Worm (Caenorhabditis elegans): ENCODE results near the gene srbc-21.

Gene srbc-21

DNA sequence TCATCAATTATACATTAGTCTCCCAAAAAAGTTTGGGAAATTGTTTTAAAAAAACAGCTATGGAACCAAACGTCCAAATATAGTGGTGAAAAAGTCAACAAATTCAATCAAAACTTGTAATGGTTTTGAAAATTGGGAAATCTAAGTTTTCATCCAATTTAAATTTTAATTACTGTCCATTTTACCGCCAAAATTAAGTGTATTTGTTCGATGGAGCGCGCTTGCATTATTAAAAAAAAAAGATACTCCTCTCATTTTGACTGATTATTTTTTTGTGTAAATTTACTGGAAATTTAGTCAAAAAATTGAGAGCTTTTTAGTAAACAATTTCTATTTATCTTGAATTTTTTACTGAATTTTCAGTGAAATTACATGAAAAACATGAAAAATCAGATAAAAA is 19.1 kb downstream of the srbc-21 start:
- TF ChIP-seq W03F9.2 (tag; optimal IDR thresholded peaks at IDR 0.05) (no peak), him-1 (tag; optimal IDR thresholded peaks at IDR 0.05) (no peak), dao-5 (tag; optimal IDR thresholded peaks at IDR 0.05) (no peak)

- no peak for TF ChIP-seq him-1 (tag; optimal IDR thresholded peaks at IDR 0.05)
- no peak for TF ChIP-seq dao-5 (tag; optimal IDR thresholded peaks at IDR 0.05)
- TF ChIP-seq W03F9.2 (tag; optimal IDR thresholded peaks at IDR 0.05) = no peak
Observed at ce11 chrV:2175242-2175641, 19.9 kb downstream of the srbc-21 start, which contains the start of gene C45H4.18. Gene C45H4.18 (plus strand): TSS chrV:2175542.

DNA sequence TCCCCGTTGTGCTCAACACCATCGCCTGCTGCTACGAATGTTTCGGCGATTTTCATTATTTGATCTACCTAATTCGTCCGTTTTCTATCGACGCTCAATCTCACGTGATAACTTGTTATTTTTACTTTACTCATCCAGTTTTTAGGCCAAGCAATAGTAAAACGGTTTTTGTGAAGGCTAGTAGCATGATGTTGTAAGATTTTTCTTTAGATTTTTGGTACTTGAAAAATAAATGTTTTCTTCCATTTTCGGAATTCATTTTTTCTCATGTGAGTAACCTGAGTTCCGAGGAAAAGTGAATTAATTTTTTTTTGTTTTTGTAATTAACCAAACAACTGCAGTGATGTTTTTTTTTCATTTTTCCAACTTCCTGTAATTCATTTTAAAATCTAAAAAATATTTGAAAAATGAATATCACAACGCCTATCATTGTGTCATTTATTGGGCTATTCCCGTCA is 22.0 kb downstream of the srbc-21 start, which contains the start of gene srbc-17:
srbc-17 (plus strand) TSS at position 408 of the 458 bp plus-strand sequence.
- TF ChIP-seq dao-5 (tag; optimal IDR thresholded peaks at IDR 0.05) (no peak), him-1 (tag; optimal IDR thresholded peaks at IDR 0.05) (no peak), W03F9.2 (tag; optimal IDR thresholded peaks at IDR 0.05) (no peak)

DNA sequence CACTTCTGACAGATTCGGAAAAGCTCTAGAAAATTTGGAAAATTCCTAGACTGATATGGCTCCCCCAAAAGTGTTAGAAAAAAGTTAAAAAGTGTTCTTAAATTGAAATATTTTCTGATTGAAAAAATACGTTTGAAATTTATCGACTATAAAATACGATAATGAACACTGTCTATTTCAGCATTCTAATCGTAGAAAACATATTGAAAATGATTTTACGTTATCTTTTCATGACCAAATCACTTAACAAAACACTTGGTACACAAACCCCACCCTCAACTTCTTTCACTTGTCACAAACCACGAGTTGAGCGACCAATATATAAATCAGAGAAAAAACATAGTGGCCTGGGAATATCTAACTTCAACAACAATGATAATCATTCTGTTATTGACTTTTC is 23.9 kb downstream of the srbc-21 start, which contains the start of gene cyp-33C1:
cyp-33C1 (plus strand) TSS at position 301 of the 400 bp plus-strand sequence.
- no peak for TF ChIP-seq him-1 (tag; optimal IDR thresholded peaks at IDR 0.05)
- no peak for TF ChIP-seq dao-5 (tag; optimal IDR thresholded peaks at IDR 0.05)
- no peak for TF ChIP-seq W03F9.2 (tag; optimal IDR thresholded peaks at IDR 0.05)

DNA sequence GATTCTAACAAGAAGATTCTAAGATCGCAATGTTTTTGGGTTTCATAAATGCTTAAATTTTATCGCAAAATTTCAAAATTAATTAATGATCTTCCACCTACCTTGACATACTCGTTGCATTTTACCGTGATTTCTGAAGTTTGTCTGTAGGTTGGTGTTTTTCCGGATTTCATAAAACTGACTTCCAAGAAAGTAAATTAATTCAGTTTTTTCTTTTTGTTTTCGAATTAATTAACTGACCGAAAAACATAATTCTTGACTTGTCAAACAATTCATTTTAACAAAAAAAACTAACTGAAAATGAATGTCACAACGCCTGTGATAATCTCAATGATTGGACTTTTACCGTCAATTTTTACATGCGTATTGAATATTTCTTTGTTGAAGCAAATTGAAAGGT is 26.4 kb downstream of the srbc-21 start, which contains the start of gene srbc-16:
srbc-16 (plus strand) TSS at position 301 of the 400 bp plus-strand sequence.
- TF ChIP-seq him-1 (tag; optimal IDR thresholded peaks at IDR 0.05) (no peak), dao-5 (tag; optimal IDR thresholded peaks at IDR 0.05) (no peak), W03F9.2 (tag; optimal IDR thresholded peaks at IDR 0.05) (no peak)

ce11 chrV:2183162-2183561 is 27.8 kb downstream of the srbc-21 start, which contains the start of gene cyp-33C2:
Gene cyp-33C2 (plus strand): TSS chrV:2183488.
- TF ChIP-seq W03F9.2 (tag; optimal IDR thresholded peaks at IDR 0.05) (no peak), dao-5 (tag; optimal IDR thresholded peaks at IDR 0.05) (no peak), him-1 (tag; optimal IDR thresholded peaks at IDR 0.05) (no peak)

DNA sequence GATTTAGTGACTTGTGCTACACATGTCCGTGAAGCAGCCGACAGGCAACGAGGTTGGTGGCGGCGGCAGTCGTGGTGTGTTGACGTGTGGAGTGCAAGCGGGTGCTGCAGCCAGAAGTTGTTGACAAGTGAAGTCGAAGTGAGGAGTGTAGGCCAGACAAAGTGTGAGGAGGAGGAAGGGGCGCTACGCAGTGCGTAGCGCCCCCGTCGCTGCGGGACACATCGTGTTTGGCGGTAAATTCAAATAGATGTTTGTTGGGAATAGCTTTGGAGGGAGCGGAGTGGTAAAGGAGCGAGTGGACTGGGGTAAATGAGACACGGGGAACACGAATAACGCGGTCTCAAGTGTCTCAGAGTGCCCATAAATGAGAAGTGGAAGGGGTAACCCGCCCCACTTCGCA is 30.2 kb downstream of the srbc-21 start:
- no peak for TF ChIP-seq him-1 (tag; optimal IDR thresholded peaks at IDR 0.05)
- no peak for TF ChIP-seq dao-5 (tag; optimal IDR thresholded peaks at IDR 0.05)
- no peak for TF ChIP-seq W03F9.2 (tag; optimal IDR thresholded peaks at IDR 0.05)

DNA sequence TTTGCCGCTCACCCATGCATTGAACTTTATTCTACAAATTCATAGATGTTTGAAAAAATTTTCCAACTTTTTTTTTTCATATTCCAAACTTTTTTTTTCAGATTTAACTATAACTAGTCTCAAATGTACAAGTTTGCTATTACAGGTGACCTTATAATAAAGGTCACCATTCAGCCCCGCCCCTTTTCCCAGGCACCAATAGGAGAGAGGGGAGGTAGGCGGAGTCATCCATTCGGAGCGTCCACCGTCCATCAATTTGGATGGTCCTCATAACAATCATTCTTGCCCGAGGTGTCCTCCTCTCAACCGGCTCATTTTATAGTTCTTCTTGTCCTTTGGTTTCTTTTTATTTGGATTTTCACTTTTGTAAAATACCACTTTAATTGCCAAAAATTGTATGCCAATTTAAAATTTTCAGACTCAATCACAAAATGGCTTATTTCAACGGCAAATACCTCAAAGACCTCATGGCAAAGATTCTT is 32.6 kb downstream of the srbc-21 start, which contains the start of gene Y5H2B.3:
Y5H2B.3 (plus strand) TSS at position 432 of the 482 bp plus-strand sequence.
- no peak for TF ChIP-seq him-1 (tag; optimal IDR thresholded peaks at IDR 0.05)
- TF ChIP-seq dao-5 (tag; optimal IDR thresholded peaks at IDR 0.05) = no peak
- no peak for TF ChIP-seq W03F9.2 (tag; optimal IDR thresholded peaks at IDR 0.05)

DNA sequence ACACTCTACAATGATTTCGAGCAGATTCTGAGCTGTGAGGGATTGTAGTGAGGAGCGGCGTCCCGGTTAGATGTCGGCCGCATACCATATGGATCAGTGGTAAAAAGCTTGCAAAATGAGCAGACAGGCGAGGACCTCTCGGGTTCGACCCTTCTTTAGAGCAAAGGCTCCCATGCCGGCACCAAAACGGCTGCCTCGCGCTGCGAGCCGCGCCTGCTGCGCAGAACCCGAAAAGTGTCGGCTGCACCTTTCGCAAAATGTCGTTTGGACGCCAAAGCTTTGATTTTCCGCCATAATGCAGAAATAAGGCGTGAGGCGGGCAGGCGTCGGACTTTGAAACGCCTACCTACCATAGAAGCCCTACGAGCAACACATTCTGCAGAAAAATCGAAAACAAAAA is 35.1 kb downstream of the srbc-21 start:
- TF ChIP-seq dao-5 (tag; optimal IDR thresholded peaks at IDR 0.05) (no peak), him-1 (tag; optimal IDR thresholded peaks at IDR 0.05) (no peak), W03F9.2 (tag; optimal IDR thresholded peaks at IDR 0.05) (no peak)

DNA sequence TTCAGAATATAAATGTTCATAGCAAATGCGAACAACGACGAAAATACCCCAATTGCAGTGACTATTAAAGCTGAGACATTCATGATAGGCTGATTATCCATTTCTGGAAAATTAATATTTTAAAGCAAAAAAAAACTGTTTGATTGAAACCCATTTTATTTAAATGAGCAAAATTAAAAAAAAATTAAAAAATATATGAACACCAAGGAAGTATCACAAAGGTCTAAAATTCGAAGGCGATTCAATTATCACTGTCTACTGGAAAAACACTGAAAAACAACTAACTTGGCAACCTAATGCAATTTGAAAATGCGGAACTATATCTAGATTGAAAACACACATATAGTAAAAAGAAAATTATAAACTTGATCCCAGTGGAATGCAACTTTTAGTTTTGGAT is 35.8 kb downstream of the srbc-21 start, which contains the start of gene srbc-42:
srbc-42 (minus strand) TSS at position 101 of the 400 bp plus-strand sequence.
- TF ChIP-seq dao-5 (tag; optimal IDR thresholded peaks at IDR 0.05) = no peak

DNA sequence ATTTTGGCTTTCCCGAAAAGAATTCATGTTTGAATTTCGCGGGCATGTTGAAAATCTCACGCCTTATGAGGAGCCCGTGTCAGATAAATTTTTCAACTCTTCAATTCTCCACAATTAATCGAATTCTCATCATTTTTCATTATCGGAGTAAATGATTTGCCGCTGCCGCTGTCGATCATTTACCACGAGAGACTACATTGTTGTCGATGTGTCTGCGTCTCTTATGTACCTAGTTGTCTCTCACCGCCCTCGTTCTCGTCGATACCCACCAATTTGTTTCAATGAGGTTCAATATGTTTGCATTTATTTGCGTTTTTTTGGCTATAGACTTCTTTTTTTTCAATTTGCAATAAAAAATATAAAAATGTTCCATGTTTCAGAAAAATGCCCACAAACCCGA is 36.8 kb downstream of the srbc-21 start, which contains the start of gene nhr-13:
nhr-13 (plus strand) TSS at position 369 of the 400 bp plus-strand sequence.
- TF ChIP-seq W03F9.2 (tag; optimal IDR thresholded peaks at IDR 0.05) (no peak), him-1 (tag; optimal IDR thresholded peaks at IDR 0.05) (no peak), dao-5 (tag; optimal IDR thresholded peaks at IDR 0.05) (no peak)

DNA sequence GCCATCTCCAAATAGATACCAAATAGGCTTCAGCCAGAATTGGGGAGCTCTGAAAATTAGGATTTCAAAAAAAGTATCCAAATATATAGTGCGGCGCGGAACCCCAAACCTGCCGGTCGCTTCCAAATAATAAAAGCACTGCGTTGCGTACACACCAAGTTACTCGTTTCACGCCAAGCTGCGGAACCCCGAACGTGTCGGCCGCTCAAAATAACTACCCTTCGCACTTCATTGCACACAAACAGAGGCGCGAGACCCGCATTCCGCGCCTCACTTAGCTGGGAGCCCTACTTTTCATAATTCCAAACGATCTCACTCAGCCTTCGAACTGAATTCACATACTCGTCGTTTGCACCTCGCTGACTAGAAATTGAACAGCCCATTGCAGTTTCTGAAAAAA is 44.3 kb downstream of the srbc-21 start:
- TF ChIP-seq him-1 (tag; optimal IDR thresholded peaks at IDR 0.05) (no peak), W03F9.2 (tag; optimal IDR thresholded peaks at IDR 0.05) (no peak), dao-5 (tag; optimal IDR thresholded peaks at IDR 0.05) (no peak)

ce11 chrV:2200402-2200801 is 45.1 kb downstream of the srbc-21 start:
- no peak for TF ChIP-seq W03F9.2 (tag; optimal IDR thresholded peaks at IDR 0.05)

DNA sequence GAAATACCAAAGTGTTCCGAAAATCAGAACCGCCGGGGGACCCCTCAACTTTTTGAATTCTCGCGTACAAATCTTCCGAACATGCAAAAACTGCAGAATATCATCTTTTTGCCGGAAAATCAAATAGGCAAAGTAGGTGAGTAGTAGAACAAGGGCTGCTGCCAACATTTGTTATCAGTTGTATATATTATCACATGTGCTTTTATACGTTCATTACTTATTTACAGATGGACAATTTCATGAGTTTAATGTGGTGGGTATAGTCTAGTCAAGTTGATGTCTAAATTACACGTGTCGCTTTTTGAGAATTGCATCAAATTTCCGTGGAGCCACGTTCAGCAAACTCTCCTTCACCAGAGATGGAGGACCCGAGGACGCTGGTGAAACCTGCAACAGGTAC is 45.9 kb downstream of the srbc-21 start, which contains the start of gene cyp-32B1:
cyp-32B1 (minus strand) TSS at position 176 of the 400 bp plus-strand sequence.
- TF ChIP-seq him-1 (tag; optimal IDR thresholded peaks at IDR 0.05) (no peak), dao-5 (tag; optimal IDR thresholded peaks at IDR 0.05) (no peak), W03F9.2 (tag; optimal IDR thresholded peaks at IDR 0.05) (no peak)

DNA sequence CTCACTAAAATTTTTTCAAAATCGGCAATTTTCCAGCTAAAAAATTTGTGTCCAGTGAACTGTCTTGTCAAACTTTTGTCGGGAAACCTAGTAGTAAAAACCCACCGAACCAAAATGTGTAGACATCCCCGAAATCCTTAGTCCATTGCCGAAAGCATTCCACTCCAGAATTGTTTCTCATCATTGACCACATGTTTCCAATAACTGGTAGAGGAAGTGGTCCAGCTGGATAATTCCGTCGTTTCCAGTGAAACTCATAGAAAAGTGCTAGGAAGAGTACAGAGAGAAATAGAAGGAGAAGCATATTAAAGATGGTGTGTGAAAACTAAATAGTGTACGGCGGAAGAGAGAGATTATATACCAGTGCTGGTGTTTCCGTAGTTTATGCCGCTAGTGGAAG is 48.7 kb downstream of the srbc-21 start, which contains the start of gene cyp-33C12:
cyp-33C12 (minus strand) TSS at position 321 of the 400 bp plus-strand sequence.
- TF ChIP-seq W03F9.2 (tag; optimal IDR thresholded peaks at IDR 0.05) = no peak

Data from whole organism, L4/young adult.